Fruit fly (Drosophila melanogaster) whole organism, embryonic: Measurements from ENCODE around the gene sunz.

ENCODE experiments used
- Atf3 ChIP-seq: fragments of 200-800 bp; sonication (Bioruptor generic); optimal IDR thresholded peaks from 3 replicates; lab custom pipeline; 2016; ENCODE audit warnings: missing biosample characterization, missing genetic modification characterization
- Atf6 ChIP-seq: fragments of 200-800 bp; sonication (Bioruptor generic); IDR thresholded peaks from 2 replicates; pipeline ENCODE4 v1.3.6; 2022; ENCODE audit warnings: missing biosample characterization, missing genetic modification characterization
- CG10274 ChIP-seq: fragments of 200-800 bp; sonication (Bioruptor generic); optimal IDR thresholded peaks from 3 replicates; lab custom pipeline; 2017; ENCODE audit warnings: missing biosample characterization, mild to moderate bottlenecking, missing genetic modification characterization
- CG10366 ChIP-seq: fragments of 200-800 bp; sonication (Bioruptor generic); IDR thresholded peaks from 2 replicates; pipeline ENCODE4 v1.3.6; 2022; ENCODE audit warnings: missing biosample characterization, missing genetic modification characterization
- CG12071 ChIP-seq: fragments of 200-800 bp; sonication (Bioruptor generic); optimal IDR thresholded peaks from 3 replicates; lab custom pipeline; 2018; ENCODE audit warnings: missing biosample characterization, mild to moderate bottlenecking, missing genetic modification characterization
- CG12219 ChIP-seq: fragments of 200-800 bp; sonication (Bioruptor generic); optimal IDR thresholded peaks from 3 replicates; lab custom pipeline; 2018; ENCODE audit warnings: missing biosample characterization, mild to moderate bottlenecking, missing genetic modification characterization
- CG12659 ChIP-seq: fragments of 200-800 bp; sonication (Bioruptor generic); optimal IDR thresholded peaks from 3 replicates; lab custom pipeline; 2017; ENCODE audit warnings: mild to moderate bottlenecking, missing biosample characterization, missing genetic modification reagents, missing genetic modification characterization
- CG14441 ChIP-seq: fragments of 200-800 bp; sonication (Bioruptor generic); IDR thresholded peaks from 2 replicates; pipeline ENCODE4 v1.3.6; 2022; ENCODE audit warnings: missing biosample characterization, missing genetic modification characterization
- CG15269 ChIP-seq: fragments of 200-800 bp; sonication (Bioruptor generic); optimal IDR thresholded peaks from 2 replicates; lab custom pipeline; 2018; ENCODE audit warnings: missing biosample characterization, mild to moderate bottlenecking, missing genetic modification characterization, moderate library complexity
- CG17612 ChIP-seq: fragments of 200-800 bp; sonication (Bioruptor generic); IDR thresholded peaks from 2 replicates; pipeline ENCODE4 v1.3.6; 2022; ENCODE audit warnings: missing biosample characterization, missing genetic modification characterization
- CG18011 ChIP-seq: fragments of 200-800 bp; sonication (Bioruptor generic); optimal IDR thresholded peaks from 2 replicates; lab custom pipeline; 2017; ENCODE audit warnings: missing biosample characterization, missing genetic modification characterization, mild to moderate bottlenecking, moderate library complexity, missing genotype
- CG1832 ChIP-seq: fragments of 200-800 bp; sonication (Bioruptor generic); optimal IDR thresholded peaks from 2 replicates; lab custom pipeline; 2017; ENCODE audit warnings: missing biosample characterization, mild to moderate bottlenecking, missing genetic modification characterization, inconsistent platforms
- CG3838 ChIP-seq: fragments of 200-800 bp; sonication (Bioruptor generic); optimal IDR thresholded peaks from 3 replicates; lab custom pipeline; 2016; ENCODE audit warnings: missing biosample characterization, missing genetic modification characterization
- CG4617 ChIP-seq: fragments of 200-800 bp; sonication (Bioruptor generic); optimal IDR thresholded peaks from 3 replicates; lab custom pipeline; 2016; ENCODE audit warnings: missing biosample characterization, missing genetic modification characterization, borderline replicate concordance
- CG4730 ChIP-seq: fragments of 200-800 bp; sonication (Bioruptor generic); IDR thresholded peaks from 2 replicates; pipeline ENCODE4 v1.3.6; 2022; ENCODE audit warnings: missing biosample characterization, missing genetic modification characterization
- CG8765 ChIP-seq: fragments of 200-800 bp; sonication (Bioruptor generic); IDR thresholded peaks from 2 replicates; pipeline ENCODE4 v1.3.6; 2022; ENCODE audit warnings: missing biosample characterization, missing genetic modification characterization
- Deaf1 ChIP-seq: fragments of 200-800 bp; optimal IDR thresholded peaks from 3 replicates; lab custom pipeline; 2019; ENCODE audit warnings: missing biosample characterization, mild to moderate bottlenecking, missing genetic modification characterization, moderate library complexity
- Dref ChIP-seq: fragments of 200-800 bp; sonication (Bioruptor generic); IDR thresholded peaks from 2 replicates; pipeline ENCODE4 v1.3.6; 2022; ENCODE audit warnings: missing biosample characterization, missing genetic modification characterization
- ERR ChIP-seq: fragments of 200-800 bp; sonication (Bioruptor generic); optimal IDR thresholded peaks from 2 replicates; lab custom pipeline; 2016; ENCODE audit warnings: missing biosample characterization, missing genetic modification characterization
- Fer1 ChIP-seq: fragments of 200-800 bp; sonication (Bioruptor generic); optimal IDR thresholded peaks from 2 replicates; lab custom pipeline; 2017; ENCODE audit warnings: missing biosample characterization, mild to moderate bottlenecking, missing genetic modification characterization
- GATAe ChIP-seq: fragments of 200-800 bp; sonication (Bioruptor generic); conservative IDR thresholded peaks from 2 replicates; pipeline ENCODE4 v1.3.6; 2022; ENCODE audit warnings: missing biosample characterization, missing genetic modification characterization
- H15 ChIP-seq: fragments of 200-800 bp; sonication (Bioruptor generic); IDR thresholded peaks from 3 replicates; pipeline ENCODE4 v1.3.6; 2022; ENCODE audit warnings: missing biosample characterization, missing genetic modification characterization
- HLH4C ChIP-seq: fragments of 200-800 bp; sonication (Bioruptor generic); IDR thresholded peaks from 3 replicates; pipeline ENCODE4 v1.3.6; 2022; ENCODE audit warnings: missing biosample characterization, missing genetic modification characterization; ENCODE audit not compliant: partially characterized antibody
- Spps ChIP-seq: fragments of 200-800 bp; sonication (Bioruptor generic); optimal IDR thresholded peaks from 2 replicates; lab custom pipeline; 2018; ENCODE audit warnings: missing biosample characterization, mild to moderate bottlenecking, missing genetic modification characterization
- Ssrp ChIP-seq: fragments of 200-800 bp; sonication (Bioruptor generic); optimal IDR thresholded peaks from 2 replicates; lab custom pipeline; 2018; ENCODE audit warnings: missing biosample characterization, mild to moderate bottlenecking, missing genetic modification characterization, moderate library complexity
- Taf1 ChIP-seq: fragments of 200-800 bp; sonication (Bioruptor generic); IDR thresholded peaks from 2 replicates; pipeline ENCODE4 v1.3.6; 2022; ENCODE audit warnings: missing biosample characterization, missing genetic modification characterization
- Usf ChIP-seq: fragments of 200-800 bp; sonication (Bioruptor generic); optimal IDR thresholded peaks from 2 replicates; lab custom pipeline; 2017; ENCODE audit warnings: missing genotype, missing biosample characterization, missing genetic modification characterization
- YL-1 ChIP-seq: fragments of 200-800 bp; sonication (Bioruptor generic); optimal IDR thresholded peaks from 3 replicates; lab custom pipeline; 2017; ENCODE audit warnings: missing biosample characterization, mild to moderate bottlenecking, missing genetic modification characterization
- bab2 ChIP-seq: fragments of 200-800 bp; sonication (Bioruptor generic); optimal IDR thresholded peaks from 2 replicates; lab custom pipeline; 2016; ENCODE audit warnings: missing biosample characterization, missing genetic modification characterization
- chm ChIP-seq: fragments of 200-800 bp; sonication (Bioruptor generic); IDR thresholded peaks from 2 replicates; pipeline ENCODE4 v1.3.6; 2022; ENCODE audit warnings: missing biosample characterization, missing genetic modification characterization
- ci ChIP-seq: fragments of 200-800 bp; sonication (Bioruptor generic); IDR thresholded peaks from 3 replicates; pipeline ENCODE4 v1.3.6; 2022; ENCODE audit warnings: missing biosample characterization, missing genetic modification characterization
- cwo ChIP-seq: fragments of 200-800 bp; sonication (Bioruptor generic); optimal IDR thresholded peaks from 3 replicates; lab custom pipeline; 2017; ENCODE audit warnings: missing biosample characterization, missing genetic modification characterization, mild to moderate bottlenecking, moderate library complexity, missing genetic modification reagents
- en ChIP-seq: fragments of 200-800 bp; sonication (Bioruptor generic); optimal IDR thresholded peaks from 2 replicates; lab custom pipeline; 2016; ENCODE audit warnings: missing biosample characterization, missing genetic modification characterization
- eve ChIP-seq, 2 experiments: fragments of >200 bp; optimal IDR thresholded peaks; 2 replicates each; lab custom pipeline; 2017; ENCODE audit warnings: missing biosample characterization in 2 of 2, missing genetic modification characterization in 2 of 2
- fd3F ChIP-seq: fragments of 200-800 bp; sonication (Bioruptor generic); optimal IDR thresholded peaks from 2 replicates; lab custom pipeline; 2018; ENCODE audit warnings: missing biosample characterization, mild to moderate bottlenecking, missing genetic modification characterization, moderate library complexity
- lbe ChIP-seq: fragments of 200-800 bp; sonication (Bioruptor generic); optimal IDR thresholded peaks from 2 replicates; lab custom pipeline; 2016; ENCODE audit warnings: missing biosample characterization, mild to moderate bottlenecking, missing genetic modification characterization
- onecut ChIP-seq: fragments of 200-800 bp; sonication (Bioruptor generic); IDR thresholded peaks from 2 replicates; pipeline ENCODE4 v1.3.6; 2022; ENCODE audit warnings: missing biosample characterization, missing genetic modification characterization
- pb ChIP-seq: fragments of 200-800 bp; sonication (Bioruptor generic); optimal IDR thresholded peaks from 3 replicates; lab custom pipeline; 2016; ENCODE audit warnings: missing biosample characterization, missing genetic modification characterization
- sd ChIP-seq: fragments of 200-800 bp; sonication (Bioruptor generic); optimal IDR thresholded peaks from 3 replicates; lab custom pipeline; 2018; ENCODE audit warnings: missing biosample characterization, mild to moderate bottlenecking, missing genetic modification characterization, moderate library complexity
- stc ChIP-seq: fragments of 200-800 bp; sonication (Bioruptor generic); IDR thresholded peaks from 2 replicates; pipeline ENCODE4 v1.3.6; 2022; ENCODE audit warnings: missing biosample characterization, missing genetic modification characterization
- tap ChIP-seq: fragments of 200-800 bp; optimal IDR thresholded peaks from 3 replicates; lab custom pipeline; 2019; ENCODE audit warnings: missing biosample characterization, mild to moderate bottlenecking, missing genetic modification characterization, moderate library complexity
- unc-4 ChIP-seq: fragments of 200-800 bp; sonication (Bioruptor generic); IDR thresholded peaks from 2 replicates; pipeline ENCODE4 v1.3.6; 2022; ENCODE audit warnings: missing biosample characterization, missing genetic modification characterization; ENCODE audit not compliant: partially characterized antibody
- vvl ChIP-seq: fragments of 200-800 bp; sonication (Bioruptor generic); IDR thresholded peaks from 2 replicates; pipeline ENCODE4 v1.3.6; 2022; ENCODE audit warnings: missing biosample characterization, missing genetic modification characterization

sunz gene

DNA sequence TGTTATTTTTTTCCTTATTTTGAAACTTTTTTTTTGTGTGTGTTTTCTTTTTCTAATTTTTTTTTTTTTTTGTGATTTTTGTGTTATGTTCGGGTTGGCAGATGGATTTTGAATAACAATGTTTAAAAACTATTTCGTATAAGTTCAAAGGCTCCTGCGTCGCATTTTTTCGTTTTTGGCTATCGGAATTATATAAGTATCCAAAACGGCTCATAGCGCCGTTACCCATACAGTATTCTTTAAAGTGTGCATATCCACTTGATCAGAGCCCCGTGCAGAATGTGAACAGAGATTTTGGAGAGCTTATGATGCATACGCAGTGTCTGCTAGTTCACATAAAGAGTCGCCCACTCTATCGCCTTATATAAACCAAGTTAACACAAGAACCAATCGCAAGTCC lies 2.2 kb upstream of the sunz start, which contains the start of gene sowi:
Gene sowi, minus strand, starts transcription at position 101 of the 400 bp plus-strand sequence.
- TF ChIP-seq CG3838 (no peak), CG17612 (GFP tag; lab: Robert Waterston, UW) (no peak), CG4730 (GFP tag; lab: Robert Waterston, UW) (no peak), Ssrp (tag; lab: Kevin White, UChicago) (no peak), cwo (no peak), onecut (GFP tag; lab: Robert Waterston, UW) (no peak), CG10274 (GFP tag; lab: Kevin White, UChicago) (no peak), CG1832 (no peak), Usf (GFP tag; lab: Kevin White, UChicago) (no peak), Dref (GFP tag; lab: Robert Waterston, UW) (no peak), vvl (GFP tag; lab: Robert Waterston, UW) (no peak), pb (no peak), Deaf1 (tag; lab: Kevin White, UChicago) (no peak)

DNA sequence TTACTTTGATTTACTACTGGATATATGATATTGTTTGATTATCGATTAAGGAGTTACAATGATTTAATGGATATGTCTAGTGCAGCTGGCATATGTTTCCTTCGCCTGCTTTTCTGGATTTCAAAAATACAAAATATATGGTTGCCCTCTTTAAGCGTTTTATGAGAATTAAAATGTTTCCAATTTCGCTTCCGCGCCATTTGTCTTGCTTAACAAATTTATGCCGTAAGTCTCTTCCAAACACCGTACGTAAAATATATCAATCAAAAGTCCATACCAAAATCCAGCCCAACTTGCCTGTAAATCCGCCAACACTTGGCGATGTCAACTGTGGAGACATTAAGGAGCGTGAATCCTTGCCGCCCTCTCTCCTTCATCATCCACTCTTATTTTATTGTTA lies 730 bp upstream of the sunz start, which contains the start of gene CG15177:
Gene CG15177, minus strand, starts transcription at position 101 of the 400 bp plus-strand sequence.
- no peak for TF ChIP-seq stc (GFP tag; lab: Robert Waterston, UW)
- no peak for TF ChIP-seq unc-4 (GFP tag; lab: Robert Waterston, UW)
- no peak for TF ChIP-seq eve (GFP tag; optimal IDR thresholded peaks at IDR 0.05; lab: Kevin White, UChicago)
- TF ChIP-seq en (GFP tag; lab: Kevin White, UChicago), result no peak
- TF ChIP-seq ERR, result no peak
- no peak for TF ChIP-seq HLH4C
- TF ChIP-seq YL-1 (GFP tag; lab: Kevin White, UChicago), result no peak
- no peak for TF ChIP-seq CG10366 (GFP tag; lab: Robert Waterston, UW)
- no peak for TF ChIP-seq tap (tag; lab: Kevin White, UChicago)
- no peak for TF ChIP-seq Atf3 (GFP tag; lab: Kevin White, UChicago)
- no peak for TF ChIP-seq CG12219
- no peak for TF ChIP-seq Dref (GFP tag; lab: Robert Waterston, UW)
- no peak for TF ChIP-seq bab2 (GFP tag; lab: Kevin White, UChicago)

dm6 chr3R:6640932-6641331 lies 11.0 kb downstream of the sunz start, which contains the start of gene CG31286:
Gene CG31286 (plus strand): TSS chr3R:6641232.
- TF ChIP-seq lbe (GFP tag; lab: Kevin White, UChicago) (no peak), Fer1 (GFP tag; lab: Kevin White, UChicago) (no peak), H15 (GFP tag; lab: Robert Waterston, UW) (no peak), CG15269 (tag; lab: Kevin White, UChicago) (no peak), Atf6 (no peak), sd (no peak), ci (GFP tag; lab: Robert Waterston, UW) (no peak), CG12071 (no peak), CG14441 (GFP tag; lab: Robert Waterston, UW) (no peak), CG4617 (GFP tag; lab: Kevin White, UChicago) (no peak), CG8765 (GFP tag; lab: Robert Waterston, UW) (no peak), Spps (tag; lab: Kevin White, UChicago) (no peak), GATAe (no peak), Taf1 (no peak), fd3F (GFP tag; lab: Kevin White, UChicago) (no peak), CG18011 (GFP tag; lab: Kevin White, UChicago) (no peak), chm (GFP tag; lab: Robert Waterston, UW) (no peak), CG12659 (GFP tag; lab: Kevin White, UChicago) (no peak)
